Fruit fly (Drosophila melanogaster) S2 (cell line): ENCODE measurements around the gene heph.

Experiments used
- CG8478 ChIP-seq: fragments of >200 bp; optimal IDR thresholded peaks from 2 replicates; lab custom pipeline; 2018
- CTCF ChIP-seq, 2 experiments: fragments of >200 bp; optimal IDR thresholded peaks; 2 replicates each; lab custom pipeline; 2018

Gene heph

dm6 chr3R:31978418-31978817 is 36.9 kb downstream of the heph start:
- TF ChIP-seq CG8478 (lab: Kevin White, UChicago): no peak
- TF ChIP-seq CTCF (optimal IDR thresholded peaks at IDR 0.05; lab: Kevin White, UChicago): no peak

DNA sequence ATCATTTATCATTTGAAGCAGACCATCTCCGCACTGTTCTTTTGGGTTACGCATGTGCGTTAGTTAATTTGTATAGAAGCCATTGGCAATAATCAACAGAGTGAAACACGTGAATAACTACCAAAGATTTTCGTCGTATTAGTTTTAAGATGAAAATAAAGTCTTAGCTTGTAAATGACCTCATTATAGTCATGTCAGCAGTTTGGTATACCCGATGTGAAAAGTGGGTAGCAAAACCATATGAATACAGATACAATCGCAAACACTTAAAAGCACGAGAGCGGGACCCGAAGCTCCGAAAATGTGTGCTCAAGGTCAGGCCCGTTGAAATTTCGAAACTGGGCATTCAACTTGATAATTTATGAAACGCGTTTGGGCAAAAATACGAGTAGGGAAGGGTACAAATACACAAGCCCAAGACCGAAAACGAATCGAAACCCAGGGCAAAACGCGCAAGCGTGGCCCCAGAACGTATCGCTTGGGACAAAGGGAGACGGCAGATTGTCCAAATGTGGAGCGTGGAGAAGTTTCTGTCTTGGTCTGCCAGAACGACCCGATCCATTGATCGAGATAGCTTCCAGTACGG is 37.7 kb downstream of the heph start, which contains the start of gene CG2003:
Gene CG2003, plus strand, starts transcription at position 574 of the 586 bp plus-strand sequence.
- no peak for TF ChIP-seq CG8478 (lab: Kevin White, UChicago)
- TF ChIP-seq CTCF (optimal IDR thresholded peaks at IDR 0.05; lab: Kevin White, UChicago): no peak

DNA sequence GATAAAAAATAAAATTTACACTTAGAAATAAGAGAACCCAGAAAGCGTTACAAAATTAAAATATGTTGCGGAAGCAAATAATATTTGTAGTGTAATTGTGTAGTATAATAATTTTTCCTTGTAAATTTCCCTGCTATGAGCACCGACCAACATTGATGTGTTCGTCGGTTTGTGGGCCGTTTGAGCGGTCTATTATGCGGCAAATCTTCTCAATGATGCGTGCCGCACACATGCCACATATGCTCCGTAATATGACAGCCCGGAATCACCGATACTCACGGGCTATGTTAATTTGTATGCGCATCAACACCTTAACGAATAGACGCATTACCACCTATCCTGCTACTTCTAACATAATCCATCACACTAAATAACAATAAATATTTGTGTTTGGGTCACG is 38.5 kb downstream of the heph start:
- no peak for TF ChIP-seq CTCF (optimal IDR thresholded peaks at IDR 0.05; lab: Kevin White, UChicago)
- no peak for TF ChIP-seq CG8478 (lab: Kevin White, UChicago)

DNA sequence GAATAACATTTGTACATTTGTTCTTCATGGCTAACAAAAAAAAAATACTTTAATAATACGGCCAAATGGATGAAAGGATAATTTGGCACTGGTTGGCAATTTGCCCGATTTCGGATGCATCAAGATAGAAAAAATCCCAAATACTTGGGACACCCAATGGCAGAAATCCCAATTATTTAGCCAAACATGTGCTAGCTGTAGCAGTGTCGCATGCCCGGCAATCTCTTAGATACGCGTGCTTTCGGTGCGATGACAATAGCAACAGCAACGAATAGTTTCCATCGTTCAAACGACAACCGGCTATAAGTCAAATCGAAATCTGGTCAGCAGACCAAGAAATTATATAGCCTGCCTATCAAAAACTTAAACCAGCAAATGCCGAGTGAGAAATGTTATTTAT is 42.2 kb downstream of the heph start:
- TF ChIP-seq CG8478 (lab: Kevin White, UChicago) (no peak), CTCF (optimal IDR thresholded peaks at IDR 0.05; lab: Kevin White, UChicago) (no peak)

dm6 chr3R:31969440-31969839 is 45.9 kb downstream of the heph start:
- TF ChIP-seq CTCF (optimal IDR thresholded peaks at IDR 0.05; lab: Kevin White, UChicago) (no peak), CG8478 (lab: Kevin White, UChicago) (no peak)

- TF ChIP-seq CG8478 (lab: Kevin White, UChicago) (no peak), CTCF (optimal IDR thresholded peaks at IDR 0.05; lab: Kevin White, UChicago) (no peak)
Observed at dm6 chr3R:31964701-31965323, 50.5 kb downstream of the heph start.

DNA sequence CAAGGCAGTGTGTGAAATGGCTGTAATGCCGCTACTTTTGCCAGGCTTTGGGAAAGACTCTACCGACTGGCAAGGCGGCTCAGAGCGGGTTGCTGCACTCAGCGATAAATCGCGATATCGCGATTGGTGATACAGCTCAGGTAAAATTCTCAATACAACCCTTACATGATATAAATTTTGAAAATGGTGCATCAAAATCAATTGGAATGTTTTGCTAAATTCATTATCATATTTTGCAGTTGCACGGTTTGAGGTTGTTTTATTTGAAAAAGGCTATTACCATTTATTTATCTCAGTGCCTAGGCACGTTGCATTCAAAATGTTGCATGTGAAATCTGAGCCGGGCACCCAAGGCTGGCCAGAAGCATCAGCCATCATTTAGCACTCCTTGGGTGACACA is 52.2 kb downstream of the heph start:
- TF ChIP-seq CG8478 (lab: Kevin White, UChicago): no peak
- TF ChIP-seq CTCF (optimal IDR thresholded peaks at IDR 0.05; lab: Kevin White, UChicago): no peak

dm6 chr3R:31961306-31961705 is 54.0 kb downstream of the heph start:
- TF ChIP-seq CTCF (optimal IDR thresholded peaks at IDR 0.05; lab: Kevin White, UChicago): no peak
- TF ChIP-seq CG8478 (lab: Kevin White, UChicago): no peak

dm6 chr3R:31956264-31956663 is 59.1 kb downstream of the heph start:
- TF ChIP-seq CTCF (optimal IDR thresholded peaks at IDR 0.05; lab: Kevin White, UChicago) (no peak), CG8478 (lab: Kevin White, UChicago) (no peak)

dm6 chr3R:31954463-31954862 is 60.9 kb downstream of the heph start:
- no peak for TF ChIP-seq CG8478 (lab: Kevin White, UChicago)
- no peak for TF ChIP-seq CTCF (optimal IDR thresholded peaks at IDR 0.05; lab: Kevin White, UChicago)

- no peak for TF ChIP-seq CG8478 (lab: Kevin White, UChicago)
- no peak for TF ChIP-seq CTCF (optimal IDR thresholded peaks at IDR 0.05; lab: Kevin White, UChicago)
Observed at dm6 chr3R:31949433-31949832, 65.9 kb downstream of the heph start.

DNA sequence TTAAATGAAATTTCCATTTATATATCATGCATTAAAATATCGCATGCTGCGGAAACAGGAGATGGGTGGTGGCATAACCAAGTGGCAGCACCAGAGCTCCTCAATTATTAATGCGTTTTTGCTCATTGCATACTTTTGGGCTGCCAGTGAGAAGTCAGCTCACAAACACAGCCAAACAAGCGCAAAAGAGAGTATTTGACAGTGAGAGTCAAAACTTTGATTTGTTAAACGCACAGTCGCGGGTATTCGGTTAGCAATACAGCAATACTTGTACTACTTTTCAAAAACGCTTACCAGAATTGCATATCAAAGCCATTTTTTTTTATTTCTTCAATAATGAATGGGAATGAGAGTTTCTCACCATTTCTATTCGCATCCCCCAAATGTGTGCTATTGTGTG is 69.6 kb downstream of the heph start:
- TF ChIP-seq CTCF (optimal IDR thresholded peaks at IDR 0.05; lab: Kevin White, UChicago) (peak in 1 of 2 experiments; percentile 28), CG8478 (lab: Kevin White, UChicago) (no peak)

DNA sequence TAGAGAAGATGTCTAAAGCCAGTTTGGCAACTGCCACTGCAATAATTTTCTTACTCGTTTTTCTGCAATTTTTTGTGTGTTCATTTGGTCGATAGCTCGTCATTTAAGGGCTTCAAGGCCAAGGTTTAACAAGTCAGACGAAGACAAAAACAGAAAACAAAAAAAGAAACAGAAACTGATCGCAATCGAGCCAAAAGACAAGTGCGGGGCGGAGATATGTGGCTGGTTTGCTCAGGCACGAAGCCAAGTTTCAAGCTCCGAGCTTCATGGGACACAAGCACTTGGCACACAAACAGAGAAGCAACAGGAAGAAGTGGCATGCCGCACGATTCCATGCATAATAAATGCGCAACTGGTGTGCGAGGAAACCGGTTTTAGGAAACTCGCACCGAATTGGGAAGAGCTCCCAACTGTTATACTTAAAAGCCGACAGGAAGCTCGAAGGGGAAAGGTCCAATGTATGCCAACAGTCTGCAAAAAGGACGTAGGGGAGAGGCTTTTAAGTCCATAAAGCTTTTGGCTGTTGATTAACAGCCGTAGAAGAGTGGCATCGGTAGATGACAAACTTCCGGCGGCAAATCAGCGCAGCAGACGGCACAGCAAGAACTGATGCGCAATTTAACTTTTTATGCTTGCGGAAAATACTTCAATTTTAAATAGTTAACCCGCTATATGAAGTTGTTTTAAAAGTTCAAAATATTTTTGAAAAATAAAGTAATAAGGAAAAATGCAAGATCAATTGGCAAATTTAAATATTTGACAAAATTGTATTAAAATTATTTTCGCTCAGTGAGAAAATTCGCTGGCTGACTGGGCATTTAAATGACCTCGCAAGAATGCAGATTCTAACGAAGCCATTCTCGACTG is 71.4 kb downstream of the heph start:
- no peak for TF ChIP-seq CTCF (optimal IDR thresholded peaks at IDR 0.05; lab: Kevin White, UChicago)
- no peak for TF ChIP-seq CG8478 (lab: Kevin White, UChicago)

DNA sequence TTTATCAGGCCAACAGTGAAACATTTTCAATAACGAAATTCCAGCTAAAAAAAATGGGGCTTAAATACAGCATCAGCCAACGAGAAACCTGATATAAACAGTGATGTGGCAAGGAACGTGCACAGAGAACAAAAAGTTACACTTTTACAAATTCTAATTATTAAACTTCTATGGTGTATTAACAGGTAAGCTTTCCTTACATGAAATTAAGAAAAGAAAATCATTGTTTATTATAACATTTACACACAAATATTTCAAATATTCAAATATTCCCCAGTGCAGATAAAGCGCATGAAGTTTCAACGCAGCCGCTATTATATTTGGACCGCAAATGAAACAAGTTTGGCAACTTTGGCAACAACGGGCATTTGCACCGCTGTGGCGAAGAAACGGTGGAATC is 73.7 kb downstream of the heph start:
- no peak for TF ChIP-seq CG8478 (lab: Kevin White, UChicago)
- no peak for TF ChIP-seq CTCF (optimal IDR thresholded peaks at IDR 0.05; lab: Kevin White, UChicago)

dm6 chr3R:31940140-31940539 is 75.2 kb downstream of the heph start:
- TF ChIP-seq CTCF (optimal IDR thresholded peaks at IDR 0.05; lab: Kevin White, UChicago) (no peak), CG8478 (lab: Kevin White, UChicago) (no peak)
